Worm (Caenorhabditis elegans): Measurements from ENCODE around the gene F17H10.2.

ce11 chrX:13161778-13162177 is 48.2 kb downstream of the F17H10.2 start:
- TF ChIP-seq unc-62 (GFP tag; optimal IDR thresholded peaks at IDR 0.05 in 1 of 2) (no peak), unc-62 (tag; optimal IDR thresholded peaks at IDR 0.05) (no peak), ceh-82 (tag; optimal IDR thresholded peaks at IDR 0.05) (no peak), nhr-25 (tag; optimal IDR thresholded peaks at IDR 0.05; ENCODE audit: borderline replicate concordance, insufficient read depth) (no peak), lin-13 (GFP tag; optimal IDR thresholded peaks at IDR 0.05) (no peak), unc-39 (tag; optimal IDR thresholded peaks at IDR 0.05) (no peak), hlh-30 (tag; optimal IDR thresholded peaks at IDR 0.05; ENCODE audit: insufficient read depth) (no peak), ceh-32 (tag; optimal IDR thresholded peaks at IDR 0.05; ENCODE audit: poor library complexity) (no peak), set-16 (GFP tag; IDR thresholded peaks at IDR 0.05) (no peak), pqm-1 (tag; optimal IDR thresholded peaks at IDR 0.05) (no peak), lin-15B (tag; optimal IDR thresholded peaks at IDR 0.05) (no peak), daf-19 (GFP tag; conservative IDR thresholded peaks at IDR 0.05) (no peak), nhr-11 (tag; optimal IDR thresholded peaks at IDR 0.05) (no peak)
